Worm (Caenorhabditis elegans) whole organism, L2 larva: ENCODE data around the gene fbxb-15.
"Not testable (repeated sequence)": the region's sequence is repeated elsewhere in the genome, so short reads cannot be mapped to it uniquely, and the experiment has no call there.

Experiments used
- R02D3.7 ChIP-seq: fragments of 150-350 bp; optimal IDR thresholded peaks from 2 replicates; lab custom pipeline; 2014; ENCODE audit warnings: missing biosample characterization, missing genetic modification characterization
- egl-27 ChIP-seq: sonication (generic microtip); optimal IDR thresholded peaks from 3 replicates; lab custom pipeline; 2017; ENCODE audit warnings: missing biosample characterization, missing genetic modification reagents, missing genetic modification characterization
- lin-13 ChIP-seq: fragments of 150-350 bp; optimal IDR thresholded peaks from 2 replicates; lab custom pipeline; 2014; ENCODE audit warnings: missing biosample characterization, missing genetic modification reagents, missing genetic modification characterization
- lin-39 ChIP-seq: fragments of 150-350 bp; optimal IDR thresholded peaks from 2 replicates; lab custom pipeline; 2014; ENCODE audit warnings: missing biosample characterization, missing genetic modification reagents, missing genetic modification characterization
- nhr-12 ChIP-seq: fragments of 150-350 bp; optimal IDR thresholded peaks from 2 replicates; lab custom pipeline; 2014; ENCODE audit warnings: missing biosample characterization, missing genetic modification characterization
- nhr-237 ChIP-seq: fragments of 150-350 bp; optimal IDR thresholded peaks from 2 replicates; lab custom pipeline; 2014; ENCODE audit warnings: missing biosample characterization, missing genetic modification characterization
- nhr-77 ChIP-seq: fragments of 150-350 bp; optimal IDR thresholded peaks from 2 replicates; lab custom pipeline; 2014; ENCODE audit warnings: missing biosample characterization, missing genetic modification characterization
- snpc-4 ChIP-seq: fragments of 150-350 bp; optimal IDR thresholded peaks from 2 replicates; lab custom pipeline; 2014; ENCODE audit warnings: missing biosample characterization, missing genetic modification characterization
- unc-39 ChIP-seq: fragments of 150-350 bp; optimal IDR thresholded peaks from 2 replicates; lab custom pipeline; 2014; ENCODE audit warnings: missing biosample characterization, missing genetic modification characterization
- unc-62 ChIP-seq: fragments of 150-350 bp; optimal IDR thresholded peaks from 2 replicates; lab custom pipeline; 2014; ENCODE audit warnings: missing biosample characterization, missing genetic modification reagents, missing genetic modification characterization
- zag-1 ChIP-seq: fragments of 150-350 bp; optimal IDR thresholded peaks from 2 replicates; lab custom pipeline; 2014; ENCODE audit warnings: missing biosample characterization, missing genetic modification characterization
- ztf-11 ChIP-seq: sonication (generic microtip); optimal IDR thresholded peaks from 2 replicates; lab custom pipeline; 2017; ENCODE audit warnings: missing biosample characterization, missing genetic modification characterization

ce11 chrII:1659729-1660128 lies 6.4 kb upstream of the fbxb-15 start:
- TF ChIP-seq unc-62 (GFP tag; lab: Kevin White, UChicago); snpc-4 (tag; lab: Kevin White, UChicago); lin-13; ztf-11; nhr-237 (tag; lab: Kevin White, UChicago); unc-39 (tag; lab: Kevin White, UChicago); nhr-12 (tag; lab: Kevin White, UChicago); lin-39 (tag; lab: Kevin White, UChicago); R02D3.7; zag-1 (tag; lab: Kevin White, UChicago); nhr-77 (tag; lab: Kevin White, UChicago); egl-27 (tag; lab: Kevin White, UChicago): not testable (repeated sequence)
